Worm (Caenorhabditis elegans): Measurements from ENCODE around the gene smz-1.

DNA sequence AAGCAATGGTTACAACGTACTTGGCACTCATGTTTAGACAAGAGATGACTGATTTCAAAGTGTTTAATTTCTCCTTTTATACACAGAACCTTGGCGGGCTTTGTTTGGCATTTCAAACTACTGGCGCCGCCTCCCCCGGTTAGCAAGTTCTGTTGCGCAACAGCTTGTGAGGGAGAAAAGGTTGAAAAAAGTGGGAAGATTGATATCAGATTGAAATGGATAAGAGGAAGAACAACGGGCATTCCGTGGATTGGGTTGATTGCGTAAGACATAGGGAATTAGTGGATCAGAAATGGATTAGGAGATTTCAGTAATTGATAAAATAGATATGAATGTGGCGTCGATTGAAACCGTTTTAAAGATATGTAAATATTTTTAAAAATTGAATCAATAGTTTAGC, 26.4 kb upstream of the smz-1 start, which contains the start of gene col-130:
- TF ChIP-seq sea-2 (GFP tag; IDR thresholded peaks at IDR 0.05): no peak
- no peak for TF ChIP-seq B0336.3 (GFP tag; IDR thresholded peaks at IDR 0.05)
- TF ChIP-seq K11D2.4 (GFP tag; IDR thresholded peaks at IDR 0.05): no peak
- TF ChIP-seq F33H1.4 (GFP tag; IDR thresholded peaks at IDR 0.05): no peak
- no peak for TF ChIP-seq ama-1 (optimal IDR thresholded peaks at IDR 0.05)
- no peak for TF ChIP-seq ama-1 (GFP tag; optimal IDR thresholded peaks at IDR 0.05)
- TF ChIP-seq snpc-4 (GFP tag; optimal IDR thresholded peaks at IDR 0.05): no peak
- no peak for TF ChIP-seq snpc-4 (tag; optimal IDR thresholded peaks at IDR 0.05)
- TF ChIP-seq F57A8.1 (GFP tag; optimal IDR thresholded peaks at IDR 0.05): no peak
- TF ChIP-seq C06A6.2 (GFP tag; conservative IDR thresholded peaks at IDR 0.05): no peak
- TF ChIP-seq pbrm-1 (GFP tag; IDR thresholded peaks at IDR 0.05): no peak
- no peak for TF ChIP-seq dox-1 (GFP tag; IDR thresholded peaks at IDR 0.05)
- TF ChIP-seq ztf-18 (tag; optimal IDR thresholded peaks at IDR 0.05): no peak

Measured in whole organism, young adult.